Fruit fly (Drosophila melanogaster) S2 (cell line): ENCODE results near the gene CG7606.

Source experiments
- CG8478 ChIP-seq: fragments of >200 bp; optimal IDR thresholded peaks from 2 replicates; lab custom pipeline; 2018
- CTCF ChIP-seq, 2 experiments: fragments of >200 bp; optimal IDR thresholded peaks; 2 replicates each; lab custom pipeline; 2018

DNA sequence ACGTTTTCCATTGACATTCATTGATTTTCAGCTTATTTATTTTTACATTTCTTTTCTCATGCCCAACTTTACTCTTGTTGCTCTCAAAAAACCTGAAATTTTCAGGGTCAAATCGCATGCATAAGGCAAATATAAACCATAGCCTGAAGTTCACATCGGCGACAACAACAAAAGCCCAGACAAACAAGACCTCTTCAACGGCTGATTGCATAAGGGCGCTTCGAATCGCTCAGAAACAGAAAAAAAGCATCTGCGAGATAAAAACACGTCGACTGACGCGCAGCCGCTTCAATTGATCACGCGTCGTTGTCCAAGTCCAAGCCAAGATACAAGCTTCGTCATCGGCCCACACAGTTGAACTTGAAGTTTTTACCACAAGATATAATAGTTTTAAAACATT, 17.2 kb downstream of the CG7606 start, which contains the start of gene CG14327:
- no peak for TF ChIP-seq CTCF (optimal IDR thresholded peaks at IDR 0.05; lab: Kevin White, UChicago)
- no peak for TF ChIP-seq CG8478 (lab: Kevin White, UChicago)
